Worm (Caenorhabditis elegans) whole organism, L2 larva: Measurements from ENCODE around the gene mbk-1.

ENCODE experiments used
- nhr-77 ChIP-seq: fragments of 150-350 bp; optimal IDR thresholded peaks from 2 replicates; lab custom pipeline; 2014; ENCODE audit warnings: missing biosample characterization, missing genetic modification characterization
- snpc-4 ChIP-seq: fragments of 150-350 bp; optimal IDR thresholded peaks from 2 replicates; lab custom pipeline; 2014; ENCODE audit warnings: missing biosample characterization, missing genetic modification characterization

DNA sequence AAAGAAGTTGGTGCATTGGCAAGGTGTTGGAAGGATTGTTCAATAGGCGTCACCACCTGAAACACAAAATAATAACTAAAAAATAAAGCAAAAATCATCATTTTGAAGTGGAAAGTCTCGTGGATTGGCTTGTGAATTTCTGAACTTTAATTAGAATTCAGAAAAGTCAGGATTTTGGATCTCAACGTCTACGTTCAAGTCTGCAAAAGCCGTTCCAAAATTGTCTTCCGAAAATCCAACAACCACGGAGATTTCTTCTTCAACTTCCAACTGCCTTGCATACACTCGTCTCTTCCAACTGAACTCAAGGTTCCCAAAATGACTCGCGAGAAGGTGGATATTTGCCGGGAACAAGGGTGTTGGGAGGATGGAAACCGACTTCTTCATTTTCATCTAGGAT, 41.4 kb upstream of the mbk-1 start, which contains the start of gene C27C12.3:
- TF ChIP-seq nhr-77 (tag; lab: Kevin White, UChicago) (no peak), snpc-4 (tag; lab: Kevin White, UChicago) (no peak)
